Fruit fly (Drosophila melanogaster) whole organism, embryonic: ENCODE data around the gene CG16758.

Experiments used
- Atf-2 ChIP-seq: fragments of 200-800 bp; sonication (Bioruptor generic); optimal IDR thresholded peaks from 2 replicates; lab custom pipeline; 2016; ENCODE audit warnings: missing biosample characterization, missing genetic modification characterization
- C15 ChIP-seq: fragments of 200-800 bp; sonication (Bioruptor generic); IDR thresholded peaks from 3 replicates; pipeline ENCODE4 v1.3.6; 2022; ENCODE audit warnings: missing biosample characterization, missing genetic modification characterization
- CG10274 ChIP-seq: fragments of 200-800 bp; sonication (Bioruptor generic); optimal IDR thresholded peaks from 3 replicates; lab custom pipeline; 2017; ENCODE audit warnings: missing biosample characterization, mild to moderate bottlenecking, missing genetic modification characterization
- CG10565 ChIP-seq: fragments of 200-800 bp; sonication (Bioruptor generic); optimal IDR thresholded peaks from 3 replicates; lab custom pipeline; 2016; ENCODE audit warnings: missing biosample characterization, mild to moderate bottlenecking, missing genetic modification characterization
- CG11398 ChIP-seq: fragments of 200-800 bp; sonication (Bioruptor generic); optimal IDR thresholded peaks from 2 replicates; lab custom pipeline; 2016; ENCODE audit warnings: missing biosample characterization, missing genetic modification characterization
- CG12942 ChIP-seq: fragments of 200-800 bp; sonication (Bioruptor generic); optimal IDR thresholded peaks from 3 replicates; lab custom pipeline; 2016; ENCODE audit warnings: missing biosample characterization, missing genetic modification characterization
- CG13296 ChIP-seq: fragments of 200-800 bp; sonication (Bioruptor generic); optimal IDR thresholded peaks from 3 replicates; lab custom pipeline; 2018; ENCODE audit warnings: missing biosample characterization, mild to moderate bottlenecking, missing genetic modification characterization
- CG14050 ChIP-seq: fragments of 200-800 bp; sonication (Bioruptor generic); IDR thresholded peaks from 3 replicates; pipeline ENCODE4 v1.3.6; 2022; ENCODE audit warnings: missing biosample characterization, missing genetic modification characterization
- CG17612 ChIP-seq: fragments of 200-800 bp; sonication (Bioruptor generic); IDR thresholded peaks from 2 replicates; pipeline ENCODE4 v1.3.6; 2022; ENCODE audit warnings: missing biosample characterization, missing genetic modification characterization
- CG30403 ChIP-seq: fragments of 200-800 bp; sonication (Bioruptor generic); optimal IDR thresholded peaks from 3 replicates; lab custom pipeline; 2016; ENCODE audit warnings: missing biosample characterization, missing genetic modification characterization
- CG30431 ChIP-seq: fragments of 200-800 bp; sonication (Bioruptor generic); optimal IDR thresholded peaks from 2 replicates; lab custom pipeline; 2017; ENCODE audit warnings: missing biosample characterization, missing genetic modification characterization
- CG6689 ChIP-seq: fragments of 200-800 bp; sonication (Bioruptor generic); IDR thresholded peaks from 2 replicates; pipeline ENCODE4 v1.3.6; 2022; ENCODE audit warnings: missing biosample characterization, missing genetic modification characterization
- CG6854 ChIP-seq: fragments of 200-800 bp; sonication (Bioruptor generic); optimal IDR thresholded peaks from 3 replicates; lab custom pipeline; 2017; ENCODE audit warnings: missing biosample characterization, mild to moderate bottlenecking, missing genetic modification characterization
- CG8359 ChIP-seq: fragments of 200-800 bp; sonication (Bioruptor generic); optimal IDR thresholded peaks from 2 replicates; lab custom pipeline; 2017; ENCODE audit warnings: missing biosample characterization, mild to moderate bottlenecking, missing genetic modification characterization, borderline replicate concordance
- CG9817 ChIP-seq: fragments of 200-800 bp; sonication (Bioruptor generic); optimal IDR thresholded peaks from 2 replicates; lab custom pipeline; 2018; ENCODE audit warnings: missing biosample characterization, mild to moderate bottlenecking, missing genetic modification characterization, moderate library complexity
- CG9876 ChIP-seq: fragments of 200-800 bp; sonication (Bioruptor generic); optimal IDR thresholded peaks from 2 replicates; lab custom pipeline; 2016; ENCODE audit warnings: missing biosample characterization, missing genetic modification characterization
- Deaf1 ChIP-seq: fragments of 200-800 bp; optimal IDR thresholded peaks from 3 replicates; lab custom pipeline; 2019; ENCODE audit warnings: missing biosample characterization, mild to moderate bottlenecking, missing genetic modification characterization, moderate library complexity
- Dip3 ChIP-seq: fragments of 200-800 bp; sonication (Bioruptor generic); optimal IDR thresholded peaks from 3 replicates; lab custom pipeline; 2016; ENCODE audit warnings: missing biosample characterization, missing genetic modification characterization
- Drgx ChIP-seq: fragments of 200-800 bp; sonication (Bioruptor generic); IDR thresholded peaks from 2 replicates; pipeline ENCODE4 v1.3.6; 2022; ENCODE audit warnings: missing biosample characterization, missing genetic modification characterization
- E2f2 ChIP-seq: fragments of 200-800 bp; sonication (Bioruptor generic); IDR thresholded peaks from 2 replicates; pipeline ENCODE4 v1.3.6; 2022; ENCODE audit warnings: missing biosample characterization, missing genetic modification characterization
- Eip74EF ChIP-seq, 2 experiments: fragments of 200-800 bp in 1 of 2; fragments of >200 bp in 1 of 2; sonication (Bioruptor generic) in 1 of 2; optimal IDR thresholded peaks; 2 replicates each; lab custom pipeline; 2017 to 2019; ENCODE audit warnings: missing biosample characterization in 2 of 2, missing genetic modification characterization in 2 of 2, mild to moderate bottlenecking in 1 of 2, moderate library complexity in 1 of 2
- Fer2 ChIP-seq: fragments of 200-800 bp; sonication (Bioruptor generic); optimal IDR thresholded peaks from 2 replicates; lab custom pipeline; 2018; ENCODE audit warnings: missing biosample characterization, mild to moderate bottlenecking, missing genetic modification characterization, moderate library complexity
- Hand ChIP-seq: fragments of 200-800 bp; sonication (Bioruptor generic); optimal IDR thresholded peaks from 2 replicates; lab custom pipeline; 2017; ENCODE audit warnings: mild to moderate bottlenecking, missing biosample characterization, missing genetic modification reagents, missing genetic modification characterization
- Hey ChIP-seq: fragments of 200-800 bp; sonication (Bioruptor generic); optimal IDR thresholded peaks from 3 replicates; lab custom pipeline; 2018; ENCODE audit warnings: missing biosample characterization, mild to moderate bottlenecking, missing genetic modification characterization
- Kr ChIP-seq: fragments of 200-800 bp; sonication (Bioruptor generic); optimal IDR thresholded peaks from 2 replicates; lab custom pipeline; 2017; ENCODE audit warnings: missing biosample characterization, mild to moderate bottlenecking, missing genetic modification characterization
- NC2α ChIP-seq: fragments of 200-800 bp; sonication (Bioruptor generic); optimal IDR thresholded peaks from 2 replicates; lab custom pipeline; 2016; ENCODE audit warnings: missing biosample characterization, missing genetic modification characterization
- NC2β ChIP-seq: fragments of 200-800 bp; sonication (Bioruptor generic); optimal IDR thresholded peaks from 2 replicates; lab custom pipeline; 2016; ENCODE audit warnings: missing biosample characterization, missing genetic modification characterization
- Nf-YA ChIP-seq: fragments of 200-800 bp; sonication (Bioruptor generic); IDR thresholded peaks from 2 replicates; pipeline ENCODE4 v1.3.6; 2022; ENCODE audit warnings: missing biosample characterization, missing genetic modification characterization
- Oli ChIP-seq: fragments of 200-800 bp; sonication (Bioruptor generic); optimal IDR thresholded peaks from 2 replicates; lab custom pipeline; 2018; ENCODE audit warnings: missing biosample characterization, mild to moderate bottlenecking, missing genetic modification characterization, moderate library complexity
- PHDP ChIP-seq: fragments of 200-800 bp; sonication (Bioruptor generic); optimal IDR thresholded peaks from 3 replicates; lab custom pipeline; 2018; ENCODE audit warnings: missing biosample characterization, mild to moderate bottlenecking, missing genetic modification characterization, moderate library complexity
- Pdp1 ChIP-seq, 2 experiments: fragments of 200-800 bp; sonication (Bioruptor generic); optimal IDR thresholded peaks; 3 replicates each; lab custom pipeline; 2016; ENCODE audit warnings: missing biosample characterization in 2 of 2, missing genetic modification characterization in 2 of 2, mild to moderate bottlenecking in 1 of 2, moderate library complexity in 1 of 2
- Ptx1 ChIP-seq: fragments of 200-800 bp; sonication (Bioruptor generic); IDR thresholded peaks from 2 replicates; pipeline ENCODE4 v1.3.6; 2022; ENCODE audit warnings: missing biosample characterization, missing genetic modification characterization
- Ravus ChIP-seq: fragments of 200-800 bp; sonication (Bioruptor generic); IDR thresholded peaks from 2 replicates; pipeline ENCODE4 v1.3.6; 2022; ENCODE audit warnings: missing biosample characterization, missing genetic modification characterization
- Sin3A ChIP-seq: fragments of >200 bp; optimal IDR thresholded peaks from 2 replicates; lab custom pipeline; 2018
- Sry-δ ChIP-seq: fragments of 200-800 bp; sonication (Bioruptor generic); optimal IDR thresholded peaks from 2 replicates; lab custom pipeline; 2016; ENCODE audit warnings: missing biosample characterization, missing genetic modification characterization
- Tbp ChIP-seq: fragments of >200 bp; optimal IDR thresholded peaks from 2 replicates; lab custom pipeline; 2018; ENCODE audit warnings: missing biosample characterization, missing genetic modification characterization
- cas ChIP-seq: fragments of 200-800 bp; sonication (Bioruptor generic); IDR thresholded peaks from 2 replicates; pipeline ENCODE4 v1.3.6; 2022; ENCODE audit warnings: missing biosample characterization, missing genetic modification characterization
- cato ChIP-seq: fragments of 200-800 bp; sonication (Bioruptor generic); optimal IDR thresholded peaks from 2 replicates; lab custom pipeline; 2016; ENCODE audit warnings: missing biosample characterization, missing genetic modification characterization, borderline replicate concordance
- dati ChIP-seq: fragments of 200-800 bp; sonication (Bioruptor generic); IDR thresholded peaks from 2 replicates; pipeline ENCODE4 v1.3.6; 2022; ENCODE audit warnings: missing biosample characterization, missing genetic modification characterization
- emc ChIP-seq: fragments of 200-800 bp; sonication (Bioruptor generic); optimal IDR thresholded peaks from 2 replicates; lab custom pipeline; 2016; ENCODE audit warnings: missing biosample characterization, missing genetic modification characterization
- eve ChIP-seq, 2 experiments: fragments of >200 bp; optimal IDR thresholded peaks; 2 replicates each; lab custom pipeline; 2017; ENCODE audit warnings: missing biosample characterization in 2 of 2, missing genetic modification characterization in 2 of 2
- fd96Cb ChIP-seq: fragments of 200-800 bp; sonication (Bioruptor generic); optimal IDR thresholded peaks from 2 replicates; lab custom pipeline; 2018; ENCODE audit warnings: missing biosample characterization, mild to moderate bottlenecking, missing genetic modification characterization, moderate library complexity
- ken ChIP-seq: fragments of 200-800 bp; sonication (Bioruptor generic); IDR thresholded peaks from 3 replicates; pipeline ENCODE4 v1.3.6; 2022; ENCODE audit warnings: missing biosample characterization, missing genetic modification characterization
- knrl ChIP-seq: fragments of 200-800 bp; sonication (Bioruptor generic); IDR thresholded peaks from 3 replicates; pipeline ENCODE4 v1.3.6; 2022; ENCODE audit warnings: missing biosample characterization, missing genetic modification characterization; ENCODE audit not compliant: partially characterized antibody
- lab ChIP-seq: fragments of 200-800 bp; sonication (Bioruptor generic); optimal IDR thresholded peaks from 3 replicates; lab custom pipeline; 2017; ENCODE audit warnings: missing biosample characterization, missing genetic modification characterization, mild to moderate bottlenecking, moderate library complexity, missing genetic modification reagents
- nom ChIP-seq: fragments of 200-800 bp; sonication (Bioruptor generic); optimal IDR thresholded peaks from 2 replicates; lab custom pipeline; 2017; ENCODE audit warnings: missing biosample characterization, missing genetic modification characterization, mild to moderate bottlenecking, moderate library complexity, missing genetic modification reagents
- sens ChIP-seq: fragments of 200-800 bp; sonication (Bioruptor generic); peaks from one replicate; lab custom pipeline; 2016; ENCODE audit warnings: missing biosample characterization, missing genetic modification characterization
- so ChIP-seq: fragments of 200-800 bp; sonication (Bioruptor generic); IDR thresholded peaks from 3 replicates; pipeline ENCODE4 v1.3.6; 2022; ENCODE audit warnings: missing biosample characterization, missing genetic modification characterization
- sqz ChIP-seq: fragments of 200-800 bp; sonication (Bioruptor generic); optimal IDR thresholded peaks from 3 replicates; lab custom pipeline; 2018; ENCODE audit warnings: missing biosample characterization, mild to moderate bottlenecking, missing genetic modification characterization
- stwl ChIP-seq: fragments of 200-800 bp; sonication (Bioruptor generic); optimal IDR thresholded peaks from 3 replicates; lab custom pipeline; 2018; ENCODE audit warnings: missing biosample characterization, mild to moderate bottlenecking, missing genetic modification characterization, moderate library complexity
- tio ChIP-seq: fragments of 200-800 bp; sonication (Bioruptor generic); optimal IDR thresholded peaks from 2 replicates; lab custom pipeline; 2017; ENCODE audit warnings: missing biosample characterization, missing genetic modification characterization, inconsistent platforms
- vfl ChIP-seq: fragments of 200-800 bp; sonication (Bioruptor generic); optimal IDR thresholded peaks from 2 replicates; lab custom pipeline; 2016; ENCODE audit warnings: missing biosample characterization, missing genetic modification characterization
- zen ChIP-seq: fragments of 200-800 bp; sonication (Bioruptor generic); optimal IDR thresholded peaks from 3 replicates; lab custom pipeline; 2018; ENCODE audit warnings: missing biosample characterization, mild to moderate bottlenecking, missing genetic modification characterization, moderate library complexity

The CG16758 gene

DNA sequence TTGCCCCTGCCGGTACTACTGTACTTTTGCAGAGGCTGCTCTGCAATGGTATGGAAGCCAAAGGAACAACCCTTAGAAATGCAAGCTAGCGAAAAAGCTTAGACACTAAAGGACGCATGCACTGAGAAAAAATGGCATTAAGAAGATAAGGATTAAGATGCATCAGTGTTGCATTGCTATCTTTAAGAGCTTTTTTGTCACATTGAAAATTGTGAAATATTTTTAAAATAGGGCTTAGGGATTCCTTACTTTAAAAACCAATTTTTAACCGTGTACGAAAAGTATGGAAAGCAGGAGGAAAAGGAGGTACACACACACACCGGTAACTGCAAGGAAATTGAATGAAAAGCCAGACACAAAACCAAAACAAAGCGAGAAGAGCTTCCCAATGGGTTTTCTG lies 45.5 kb upstream of the CG16758 start (continued):
- peak; percentile 18 for TF ChIP-seq fd96Cb (tag; lab: Kevin White, UChicago)
- TF ChIP-seq CG30403 (GFP tag; lab: Kevin White, UChicago) = no peak
- TF ChIP-seq CG13296 = no peak
- peak in 1 of 2 experiments; percentile 10 for TF ChIP-seq Pdp1 (GFP tag; optimal IDR thresholded peaks at IDR 0.05; lab: Kevin White, UChicago)
- no peak for TF ChIP-seq CG30431 (GFP tag; lab: Kevin White, UChicago)
- TF ChIP-seq NC2α = no peak
- no peak for TF ChIP-seq Hey (tag; lab: Kevin White, UChicago)
- no peak for TF ChIP-seq CG8359 (GFP tag; lab: Kevin White, UChicago)
- TF ChIP-seq Hand (GFP tag; lab: Kevin White, UChicago) = no peak
- TF ChIP-seq dati (GFP tag; lab: Robert Waterston, UW) = no peak
- no peak for TF ChIP-seq CG17612
- TF ChIP-seq Atf-2 (GFP tag; lab: Kevin White, UChicago) = no peak
- no peak for TF ChIP-seq knrl (GFP tag; lab: Robert Waterston, UW)
- no peak for TF ChIP-seq Nf-YA
- TF ChIP-seq Tbp = no peak
- TF ChIP-seq CG9817 = no peak
- TF ChIP-seq NC2β (GFP tag; lab: Kevin White, UChicago) = no peak
- no peak for TF ChIP-seq C15
- TF ChIP-seq sens = peak; percentile 63
- TF ChIP-seq Ptx1 (GFP tag; lab: Robert Waterston, UW) = peak; percentile 25; the same call in 1 of the 2 replicates
- no peak for TF ChIP-seq Eip74EF (GFP tag; optimal IDR thresholded peaks at IDR 0.05; lab: Kevin White, UChicago)
- no peak for TF ChIP-seq cas (GFP tag; lab: Robert Waterston, UW)
- TF ChIP-seq stwl (tag; lab: Kevin White, UChicago) = no peak
- TF ChIP-seq Sry-δ (GFP tag; lab: Kevin White, UChicago) = peak; percentile 10
- no peak for TF ChIP-seq CG6854 (GFP tag; lab: Kevin White, UChicago)
- TF ChIP-seq lab (GFP tag; lab: Kevin White, UChicago) = peak; percentile 61
- no peak for TF ChIP-seq vfl (GFP tag; lab: Kevin White, UChicago)
- TF ChIP-seq Deaf1 (tag; lab: Kevin White, UChicago) = no peak
- TF ChIP-seq CG9876 (GFP tag; lab: Kevin White, UChicago) = no peak
- no peak for TF ChIP-seq tio (GFP tag; lab: Kevin White, UChicago)
- TF ChIP-seq CG6689 (GFP tag; lab: Robert Waterston, UW) = no peak
- TF ChIP-seq PHDP (tag; lab: Kevin White, UChicago) = no peak
- no peak for TF ChIP-seq CG12942 (GFP tag; lab: Kevin White, UChicago)
- peak; percentile 3 for TF ChIP-seq nom (GFP tag; lab: Kevin White, UChicago)
- TF ChIP-seq eve (GFP tag; optimal IDR thresholded peaks at IDR 0.05; lab: Kevin White, UChicago) = no peak
- TF ChIP-seq zen (tag; lab: Kevin White, UChicago) = no peak
- TF ChIP-seq CG10274 (GFP tag; lab: Kevin White, UChicago) = no peak
- no peak for TF ChIP-seq Dip3 (GFP tag; lab: Kevin White, UChicago)
- TF ChIP-seq Drgx (GFP tag; lab: Robert Waterston, UW) = no peak
- TF ChIP-seq E2f2 (GFP tag; lab: Robert Waterston, UW) = no peak
- no peak for TF ChIP-seq emc
- no peak for TF ChIP-seq sqz (GFP tag; lab: Kevin White, UChicago)
- no peak for TF ChIP-seq CG10565 (GFP tag; lab: Kevin White, UChicago)
- TF ChIP-seq so = no peak
- no peak for TF ChIP-seq cato (GFP tag; lab: Kevin White, UChicago)
- no peak for TF ChIP-seq CG14050 (GFP tag; lab: Robert Waterston, UW)
- TF ChIP-seq Sin3A (lab: Kevin White, UChicago) = no peak
- TF ChIP-seq Ravus = no peak
- TF ChIP-seq Fer2 (tag; lab: Kevin White, UChicago) = no peak
- TF ChIP-seq Kr (GFP tag; lab: Kevin White, UChicago) = no peak
- no peak for TF ChIP-seq ken
- no peak for TF ChIP-seq CG11398 (GFP tag; lab: Kevin White, UChicago)
- no peak for TF ChIP-seq Oli (tag; lab: Kevin White, UChicago)
